Worm (Caenorhabditis elegans) whole organism, L3 larva: ENCODE measurements around the gene H06H21.37.

Source experiments
- R02D3.7 ChIP-seq: fragments of 150-350 bp; optimal IDR thresholded peaks from 2 replicates; lab custom pipeline; 2014; ENCODE audit warnings: missing biosample characterization, missing genetic modification characterization
- aly-2 ChIP-seq: fragments of 150-350 bp; optimal IDR thresholded peaks from 2 replicates; lab custom pipeline; 2014; ENCODE audit warnings: missing biosample characterization, missing genetic modification characterization
- ama-1 ChIP-seq: fragments of 150-350 bp; optimal IDR thresholded peaks from 2 replicates; lab custom pipeline; 2018
- ceh-28 ChIP-seq: fragments of 150-350 bp; optimal IDR thresholded peaks from 2 replicates; lab custom pipeline; 2014; ENCODE audit warnings: missing biosample characterization, missing genetic modification reagents, missing genetic modification characterization
- ceh-82 ChIP-seq: fragments of 150-350 bp; optimal IDR thresholded peaks from 2 replicates; lab custom pipeline; 2014; ENCODE audit warnings: missing biosample characterization, missing genetic modification characterization
- ceh-9 ChIP-seq: sonication (generic microtip); optimal IDR thresholded peaks from 2 replicates; lab custom pipeline; 2018; ENCODE audit warnings: missing biosample characterization, missing genetic modification characterization
- daf-12 ChIP-seq: fragments of 150-350 bp; optimal IDR thresholded peaks from 2 replicates; lab custom pipeline; 2014; ENCODE audit warnings: missing biosample characterization, missing genetic modification reagents, missing genetic modification characterization
- egl-5 ChIP-seq: fragments of 150-350 bp; optimal IDR thresholded peaks from 2 replicates; lab custom pipeline; 2017; ENCODE audit warnings: missing biosample characterization, missing genetic modification reagents, missing genetic modification characterization, inconsistent platforms
- elt-2 ChIP-seq: sonication (generic microtip); optimal IDR thresholded peaks from 2 replicates; lab custom pipeline; 2016; ENCODE audit warnings: missing genetic modification reagents, mild to moderate bottlenecking, missing genetic modification characterization, missing compliant biosample characterization
- elt-3 ChIP-seq, 3 experiments: fragments of 150-350 bp in 1 of 3; sonication (generic microtip) in 2 of 3; optimal IDR thresholded peaks; 2 replicates in 2 of 3; 4 replicates in 1 of 3; lab custom pipeline; 2014 to 2017; ENCODE audit warnings: missing biosample characterization in 3 of 3, missing genetic modification characterization in 3 of 3
- eor-1 ChIP-seq, 2 experiments: fragments of 150-350 bp; optimal IDR thresholded peaks; 2 replicates each; lab custom pipeline; 2014 to 2018; ENCODE audit warnings: missing biosample characterization in 2 of 2, missing genetic modification characterization in 2 of 2
- fkh-10 ChIP-seq: sonication (generic microtip); optimal IDR thresholded peaks from 2 replicates; lab custom pipeline; 2017; ENCODE audit warnings: missing biosample characterization, missing genetic modification reagents, missing genetic modification characterization
- lin-15B ChIP-seq: fragments of 150-350 bp; optimal IDR thresholded peaks from 2 replicates; lab custom pipeline; 2014; ENCODE audit warnings: missing biosample characterization, missing genetic modification characterization
- lin-39 ChIP-seq: fragments of 150-350 bp; optimal IDR thresholded peaks from 2 replicates; lab custom pipeline; 2018; ENCODE audit warnings: missing biosample characterization, missing genetic modification reagents, missing genetic modification characterization
- lsy-12 ChIP-seq: sonication (generic microtip); optimal IDR thresholded peaks from 2 replicates; lab custom pipeline; 2016; ENCODE audit warnings: mild to moderate bottlenecking, missing genetic modification characterization, missing compliant biosample characterization
- mml-1 ChIP-seq: fragments of 150-350 bp; sonication (generic microtip); optimal IDR thresholded peaks from 3 replicates; lab custom pipeline; 2014; ENCODE audit warnings: missing biosample characterization, missing genetic modification characterization
- nhr-12 ChIP-seq: fragments of 150-350 bp; optimal IDR thresholded peaks from 2 replicates; lab custom pipeline; 2014; ENCODE audit warnings: missing biosample characterization, missing genetic modification characterization
- nhr-237 ChIP-seq: fragments of 150-350 bp; optimal IDR thresholded peaks from 2 replicates; lab custom pipeline; 2014; ENCODE audit warnings: missing biosample characterization, missing genetic modification characterization
- nhr-25 ChIP-seq: sonication (generic microtip); optimal IDR thresholded peaks from 2 replicates; lab custom pipeline; 2017; ENCODE audit warnings: missing biosample characterization, missing genetic modification characterization
- nhr-28 ChIP-seq: fragments of 150-350 bp; optimal IDR thresholded peaks from 2 replicates; lab custom pipeline; 2014; ENCODE audit warnings: missing biosample characterization, missing genetic modification characterization
- nhr-67 ChIP-seq: fragments of 150-350 bp; optimal IDR thresholded peaks from 2 replicates; lab custom pipeline; 2014; ENCODE audit warnings: missing biosample characterization, missing genetic modification characterization
- nhr-76 ChIP-seq: fragments of 150-350 bp; sonication (generic microtip); optimal IDR thresholded peaks from 5 replicates; lab custom pipeline; 2014; ENCODE audit warnings: missing biosample characterization, missing genetic modification characterization
- nhr-77 ChIP-seq: fragments of 150-350 bp; optimal IDR thresholded peaks from 2 replicates; lab custom pipeline; 2014; ENCODE audit warnings: missing biosample characterization, missing genetic modification characterization
- pha-4 ChIP-seq: fragments of 150-350 bp; optimal IDR thresholded peaks from 2 replicates; lab custom pipeline; 2014; ENCODE audit warnings: missing biosample characterization, missing genetic modification reagents, missing genetic modification characterization
- pqm-1 ChIP-seq: fragments of 150-350 bp; optimal IDR thresholded peaks from 2 replicates; lab custom pipeline; 2017; ENCODE audit warnings: missing biosample characterization, missing genetic modification characterization, inconsistent platforms
- sea-2 ChIP-seq: fragments of 150-350 bp; sonication (generic microtip); optimal IDR thresholded peaks from 4 replicates; lab custom pipeline; 2014; ENCODE audit warnings: missing biosample characterization, missing genetic modification reagents, missing genetic modification characterization
- skn-1 ChIP-seq: fragments of 150-350 bp; optimal IDR thresholded peaks from 2 replicates; lab custom pipeline; 2014; ENCODE audit warnings: missing biosample characterization, missing genetic modification characterization
- snpc-4 ChIP-seq: fragments of 150-350 bp; optimal IDR thresholded peaks from 2 replicates; lab custom pipeline; 2014; ENCODE audit warnings: missing biosample characterization, missing genetic modification characterization
- tbx-2 ChIP-seq: sonication (generic microtip); optimal IDR thresholded peaks from 2 replicates; lab custom pipeline; 2016; ENCODE audit warnings: mild to moderate bottlenecking, missing genetic modification characterization, missing compliant biosample characterization
- unc-39 ChIP-seq: sonication (generic microtip); optimal IDR thresholded peaks from 4 replicates; lab custom pipeline; 2017; ENCODE audit warnings: missing biosample characterization, missing genetic modification characterization
- unc-62 ChIP-seq: fragments of 150-350 bp; sonication (generic microtip); optimal IDR thresholded peaks from 4 replicates; lab custom pipeline; 2014; ENCODE audit warnings: missing biosample characterization, missing genetic modification reagents, missing genetic modification characterization
- zag-1 ChIP-seq: fragments of 150-350 bp; optimal IDR thresholded peaks from 2 replicates; lab custom pipeline; 2014; ENCODE audit warnings: missing biosample characterization, missing genetic modification characterization
- ztf-11 ChIP-seq: fragments of 150-350 bp; optimal IDR thresholded peaks from 2 replicates; lab custom pipeline; 2014; ENCODE audit warnings: missing biosample characterization, missing genetic modification characterization

Gene H06H21.37

DNA sequence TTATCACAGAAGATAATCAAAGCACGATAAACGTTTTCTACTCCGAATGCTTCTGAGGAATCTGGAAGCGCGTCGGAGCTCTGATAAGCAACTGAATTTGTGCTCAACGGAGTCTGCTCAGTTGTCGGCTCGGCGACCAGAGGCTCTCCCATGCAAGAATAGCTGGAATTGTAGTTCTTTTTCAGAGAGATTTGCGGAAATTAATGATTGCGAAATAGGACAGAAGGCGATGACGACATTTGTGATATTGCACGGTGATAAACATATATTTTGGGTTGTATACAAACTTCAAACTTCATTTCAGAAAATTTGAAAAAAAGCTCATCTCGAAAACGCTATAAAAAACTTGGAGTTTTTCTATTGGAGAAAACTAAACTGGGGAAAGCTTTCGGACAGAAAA, at the start of gene H06H21.37:
Gene H06H21.37, minus strand, starts transcription at position 162 of the 400 bp plus-strand sequence.
- TF ChIP-seq sea-2 (GFP tag; lab: Kevin White, UChicago) (no peak), nhr-67 (tag; lab: Kevin White, UChicago) (no peak), nhr-25 (tag; lab: Kevin White, UChicago) (no peak), nhr-76 (tag; lab: Kevin White, UChicago) (no peak), nhr-12 (tag; lab: Kevin White, UChicago) (no peak), nhr-77 (tag; lab: Kevin White, UChicago) (no peak), ceh-82 (tag; lab: Kevin White, UChicago) (no peak), lin-15B (tag; lab: Kevin White, UChicago) (no peak), elt-3 (tag; optimal IDR thresholded peaks at IDR 0.05; lab: Kevin White, UChicago) (no peak), mml-1 (tag; lab: Kevin White, UChicago) (no peak), skn-1 (tag; lab: Kevin White, UChicago) (no peak), tbx-2 (tag; lab: Kevin White, UChicago) (no peak), aly-2 (no peak), lsy-12 (tag; lab: Kevin White, UChicago) (no peak), ama-1 (lab: Kevin White, UChicago) (no peak), pqm-1 (tag; lab: Kevin White, UChicago) (no peak), ceh-28 (tag; lab: Kevin White, UChicago) (no peak), snpc-4 (tag; lab: Kevin White, UChicago) (no peak), fkh-10 (no peak), elt-2 (tag; lab: Kevin White, UChicago) (no peak)

DNA sequence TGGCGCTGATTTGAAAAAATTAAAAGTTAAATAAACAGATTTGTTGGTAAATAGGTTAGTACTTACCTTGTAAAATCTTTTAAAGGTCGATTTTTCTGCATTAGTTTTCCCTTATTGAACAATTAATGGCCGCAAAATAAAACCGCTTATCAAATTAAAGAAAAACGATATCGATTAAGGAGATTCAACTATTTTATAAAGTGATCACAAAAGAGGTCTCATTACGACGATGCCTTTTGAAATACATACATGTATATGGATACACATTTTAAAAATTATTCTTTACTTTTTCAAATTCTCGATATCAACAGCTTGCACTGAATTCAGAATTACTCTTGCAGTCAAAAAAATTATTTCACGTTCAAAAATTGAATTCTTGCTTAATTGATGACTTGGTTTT, 48.8 kb upstream of the H06H21.37 start, which contains the start of gene Y17G9A.3:
Gene Y17G9A.3, minus strand, starts transcription at position 101 of the 400 bp plus-strand sequence.
- no peak for TF ChIP-seq nhr-28
- TF ChIP-seq ceh-9 (tag; lab: Kevin White, UChicago) = no peak
- TF ChIP-seq zag-1 (tag; lab: Kevin White, UChicago) = no peak
- no peak for TF ChIP-seq egl-5 (tag; lab: Kevin White, UChicago)
- TF ChIP-seq, all 47 proteins: peak for 0

DNA sequence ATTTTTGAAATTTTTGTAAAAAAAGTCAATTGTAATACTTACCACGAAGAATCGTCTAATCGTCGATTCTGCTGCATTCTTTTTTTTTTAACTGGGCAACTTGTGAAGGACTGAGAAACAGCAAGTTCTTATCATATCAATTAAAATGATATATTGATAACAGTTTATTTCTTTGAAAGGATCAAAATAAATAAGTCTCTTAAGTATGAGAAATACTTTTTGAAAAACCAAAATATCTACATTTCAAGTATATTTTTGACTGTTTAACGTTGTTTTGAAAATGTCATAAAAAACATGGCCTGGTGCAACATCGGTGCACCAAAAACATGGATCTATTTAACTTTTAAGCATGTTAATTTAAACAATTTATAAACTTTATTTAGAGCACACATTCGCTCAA, 46.4 kb upstream of the H06H21.37 start, which contains the start of gene Y17G9A.2:
Gene Y17G9A.2, minus strand, starts transcription at position 101 of the 400 bp plus-strand sequence.
- TF ChIP-seq unc-39 (tag; lab: Kevin White, UChicago) (no peak), nhr-25 (tag; lab: Kevin White, UChicago) (no peak), nhr-237 (tag; lab: Kevin White, UChicago) (no peak), sea-2 (GFP tag; lab: Kevin White, UChicago) (no peak), lin-39 (tag; lab: Kevin White, UChicago) (no peak), unc-62 (GFP tag; lab: Kevin White, UChicago) (no peak), R02D3.7 (tag; lab: Kevin White, UChicago) (no peak)

DNA sequence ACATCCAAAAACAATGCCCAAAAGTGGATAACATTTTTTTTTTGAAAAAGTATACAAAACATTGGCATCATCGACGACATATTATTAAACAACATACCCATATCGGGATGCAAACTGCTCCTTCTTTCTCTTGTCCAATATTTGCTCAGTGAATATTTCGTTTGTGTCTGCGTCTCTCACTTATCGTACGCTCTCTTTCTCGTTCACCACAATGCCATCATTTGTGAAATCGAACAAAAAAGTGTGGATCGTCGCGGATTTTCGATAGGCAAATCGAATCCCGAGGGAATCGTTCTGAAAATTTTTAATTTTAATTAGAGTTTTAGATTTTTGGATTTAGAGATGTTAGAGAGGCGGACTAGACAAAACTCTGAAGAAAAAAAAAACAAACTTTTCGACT, 37.0 kb upstream of the H06H21.37 start, which contains the start of gene tat-2:
Gene tat-2, minus strand, starts transcription at position 101 of the 400 bp plus-strand sequence.
- TF ChIP-seq ceh-9 (tag; lab: Kevin White, UChicago) = no peak
- TF ChIP-seq pha-4 (tag; lab: Kevin White, UChicago) = peak; percentile 58

DNA sequence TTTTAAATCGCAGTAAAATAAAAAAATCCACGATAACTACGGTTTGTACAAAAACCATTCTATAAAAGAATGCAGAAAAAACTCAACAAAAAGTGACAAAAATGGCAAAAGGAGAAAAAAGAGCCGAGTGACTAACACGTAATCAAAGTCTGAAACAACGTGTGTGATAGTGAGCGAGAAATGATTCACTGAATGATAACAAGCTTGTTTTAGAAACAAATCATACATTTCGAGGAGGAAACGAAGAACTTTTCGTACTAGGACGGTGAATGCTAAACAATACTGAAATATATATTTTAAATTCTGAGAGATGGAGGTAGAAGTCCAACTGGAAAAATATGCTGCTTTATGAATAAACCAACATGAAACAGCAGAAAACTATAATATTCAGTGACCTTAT, 32.3 kb upstream of the H06H21.37 start:
- TF ChIP-seq daf-12 (tag; lab: Kevin White, UChicago) = no peak
- TF ChIP-seq ztf-11 = no peak
- no peak for TF ChIP-seq unc-39 (tag; lab: Kevin White, UChicago)
- no peak for TF ChIP-seq nhr-237 (tag; lab: Kevin White, UChicago)
- peak; percentile 61 for TF ChIP-seq elt-2 (tag; lab: Kevin White, UChicago)
- no peak for TF ChIP-seq nhr-76 (tag; lab: Kevin White, UChicago)
- no peak for TF ChIP-seq nhr-25 (tag; lab: Kevin White, UChicago)
- peak; percentile 65 for TF ChIP-seq pqm-1 (tag; lab: Kevin White, UChicago)
- no peak for TF ChIP-seq eor-1 (tag; optimal IDR thresholded peaks at IDR 0.05; lab: Kevin White, UChicago)
